Fruit fly (Drosophila melanogaster): Measurements from ENCODE around the gene Fancl.

The Fancl gene

dm6 chr3R:10048775-10048841 is 4.1 kb downstream of the Fancl start, which contains the start of gene CG12811:
Gene CG12811 (minus strand): TSS chr3R:10048797.
- TF ChIP-seq Clk (GFP tag; optimal IDR thresholded peaks at IDR 0.05) (no peak), CG14711 (tag; optimal IDR thresholded peaks at IDR 0.05) (no peak), CG7101 (tag; optimal IDR thresholded peaks at IDR 0.05) (no peak), Mnt (GFP tag; optimal IDR thresholded peaks at IDR 0.05) (no peak), CG7045 (GFP tag; optimal IDR thresholded peaks at IDR 0.05) (no peak), pad (GFP tag; optimal IDR thresholded peaks at IDR 0.05) (no peak), Hr96 (GFP tag; optimal IDR thresholded peaks at IDR 0.05) (no peak), kay (GFP tag; ENCODE audit: borderline replicate concordance) (no peak), CG11617 (GFP tag; optimal IDR thresholded peaks at IDR 0.05) (no peak), tj (GFP tag; optimal IDR thresholded peaks at IDR 0.05) (no peak), toe (GFP tag; optimal IDR thresholded peaks at IDR 0.05) (no peak), CG12768 (GFP tag; optimal IDR thresholded peaks at IDR 0.05) (no peak)

- TF ChIP-seq pad (GFP tag; optimal IDR thresholded peaks at IDR 0.05) (peak; percentile 5), Crg-1 (GFP tag; optimal IDR thresholded peaks at IDR 0.05) (no peak), Clk (GFP tag; optimal IDR thresholded peaks at IDR 0.05) (no peak), CG1620 (GFP tag; optimal IDR thresholded peaks at IDR 0.05) (no peak), Mnt (GFP tag; optimal IDR thresholded peaks at IDR 0.05) (peak; percentile 4), cnc (optimal IDR thresholded peaks at IDR 0.05) (no peak), bab1 (GFP tag; optimal IDR thresholded peaks at IDR 0.05) (peak; percentile 10), CG12768 (GFP tag; optimal IDR thresholded peaks at IDR 0.05) (peak; percentile 9), kay (GFP tag; ENCODE audit: borderline replicate concordance) (no peak), CG11617 (GFP tag; optimal IDR thresholded peaks at IDR 0.05) (peak; percentile 56), CG7101 (tag; optimal IDR thresholded peaks at IDR 0.05) (peak; percentile 38)
Observed at dm6 chr3R:10048035-10048774, 4.5 kb downstream of the Fancl start.

- no peak for TF ChIP-seq kay (GFP tag; ENCODE audit: borderline replicate concordance)
- TF ChIP-seq Mnt (GFP tag; optimal IDR thresholded peaks at IDR 0.05) = peak; percentile 2
- TF ChIP-seq pad (GFP tag; optimal IDR thresholded peaks at IDR 0.05) = peak; percentile 21
- peak; percentile 36 for TF ChIP-seq CG11617 (GFP tag; optimal IDR thresholded peaks at IDR 0.05)
- TF ChIP-seq Crg-1 (GFP tag; optimal IDR thresholded peaks at IDR 0.05) = no peak
- TF ChIP-seq bab1 (GFP tag; optimal IDR thresholded peaks at IDR 0.05) = peak; percentile 68
- TF ChIP-seq cic (GFP tag; optimal IDR thresholded peaks at IDR 0.05) = peak; percentile 9
- peak; percentile 34 for TF ChIP-seq CG33017 (tag; optimal IDR thresholded peaks at IDR 0.05)
- TF ChIP-seq CG14711 (tag; optimal IDR thresholded peaks at IDR 0.05) = peak; percentile 9
- no peak for TF ChIP-seq Hr96 (GFP tag; optimal IDR thresholded peaks at IDR 0.05)
- peak; percentile 39 for TF ChIP-seq CG12768 (GFP tag; optimal IDR thresholded peaks at IDR 0.05)
- peak; percentile 29 for TF ChIP-seq CG7101 (tag; optimal IDR thresholded peaks at IDR 0.05)
Observed at dm6 chr3R:10045343-10045742, 7.3 kb downstream of the Fancl start, which contains the start of the genes CG11722 and mtTFB2. Gene CG11722 (minus strand): TSS chr3R:10045542. Gene mtTFB2 (plus strand): TSS chr3R:10045574.

dm6 chr3R:10042664-10043372 is 9.9 kb downstream of the Fancl start, which contains the start of the genes Mical and CG3909:
Gene Mical (minus strand): TSS chr3R:10042895.
Gene CG3909 (plus strand): TSS chr3R:10043270.
- peak; percentile 42 for TF ChIP-seq ovo (GFP tag; optimal IDR thresholded peaks at IDR 0.05)
- TF ChIP-seq CG14711 (tag; optimal IDR thresholded peaks at IDR 0.05) = peak; percentile 91
- peak; percentile 48 for TF ChIP-seq CG1620 (GFP tag; optimal IDR thresholded peaks at IDR 0.05)
- TF ChIP-seq CG11617 (GFP tag; optimal IDR thresholded peaks at IDR 0.05) = peak; percentile 84
- TF ChIP-seq CG7045 (GFP tag; optimal IDR thresholded peaks at IDR 0.05) = peak; percentile 87
- peak; percentile 76 for TF ChIP-seq bab1 (GFP tag; optimal IDR thresholded peaks at IDR 0.05)
- peak; percentile 53 for TF ChIP-seq tj (GFP tag; optimal IDR thresholded peaks at IDR 0.05)
- no peak for TF ChIP-seq toe (GFP tag; optimal IDR thresholded peaks at IDR 0.05)
- TF ChIP-seq pad (GFP tag; optimal IDR thresholded peaks at IDR 0.05) = peak; percentile 67
- TF ChIP-seq CG12768 (GFP tag; optimal IDR thresholded peaks at IDR 0.05) = peak; percentile 75
- peak; percentile 75 for TF ChIP-seq Crg-1 (GFP tag; optimal IDR thresholded peaks at IDR 0.05)
- TF ChIP-seq CG7101 (tag; optimal IDR thresholded peaks at IDR 0.05) = peak; percentile 95
- no peak for TF ChIP-seq kay (GFP tag; ENCODE audit: borderline replicate concordance)
- peak; percentile 19 for TF ChIP-seq cic (GFP tag; optimal IDR thresholded peaks at IDR 0.05)
- peak; percentile 94 for TF ChIP-seq CG33017 (tag; optimal IDR thresholded peaks at IDR 0.05)
- no peak for TF ChIP-seq cnc (optimal IDR thresholded peaks at IDR 0.05)
- TF ChIP-seq Clk (GFP tag; optimal IDR thresholded peaks at IDR 0.05) = peak; percentile 52
- TF ChIP-seq CG5204 (GFP tag; optimal IDR thresholded peaks at IDR 0.05) = no peak
- TF ChIP-seq Hr96 (GFP tag; optimal IDR thresholded peaks at IDR 0.05) = no peak
- TF ChIP-seq Mnt (GFP tag; optimal IDR thresholded peaks at IDR 0.05) = peak; percentile 36

- TF ChIP-seq tj (GFP tag; optimal IDR thresholded peaks at IDR 0.05) (no peak), CG7045 (GFP tag; optimal IDR thresholded peaks at IDR 0.05) (no peak), CG7101 (tag; optimal IDR thresholded peaks at IDR 0.05) (no peak), Crg-1 (GFP tag; optimal IDR thresholded peaks at IDR 0.05) (no peak), Clk (GFP tag; optimal IDR thresholded peaks at IDR 0.05) (no peak), Mnt (GFP tag; optimal IDR thresholded peaks at IDR 0.05) (no peak), Hr96 (GFP tag; optimal IDR thresholded peaks at IDR 0.05) (no peak)
Observed at dm6 chr3R:10042024-10042663, 10.5 kb downstream of the Fancl start.

dm6 chr3R:10040505-10040904 is 12.2 kb downstream of the Fancl start:
- TF ChIP-seq CG5204 (GFP tag; optimal IDR thresholded peaks at IDR 0.05) (no peak), tj (GFP tag; optimal IDR thresholded peaks at IDR 0.05) (peak; percentile 32), CG7045 (GFP tag; optimal IDR thresholded peaks at IDR 0.05) (no peak), Hr96 (GFP tag; optimal IDR thresholded peaks at IDR 0.05) (no peak), CG1620 (GFP tag; optimal IDR thresholded peaks at IDR 0.05) (no peak)

All from whole organism, adult.